Fruit fly (Drosophila melanogaster) whole organism, adult: ENCODE measurements around the gene FASN1.

ENCODE experiments used
- CG11617 ChIP-seq: fragments of 200-800 bp; sonication (Bioruptor generic); optimal IDR thresholded peaks from 2 replicates; lab custom pipeline; 2017; ENCODE audit warnings: mild to moderate bottlenecking, missing biosample characterization, missing genetic modification reagents, missing genetic modification characterization
- CG12768 ChIP-seq: fragments of 200-800 bp; sonication (Bioruptor generic); optimal IDR thresholded peaks from 2 replicates; lab custom pipeline; 2017; ENCODE audit warnings: missing biosample characterization, missing genetic modification characterization, mild to moderate bottlenecking, moderate library complexity, missing genetic modification reagents
- CG1620 ChIP-seq: fragments of 200-800 bp; sonication (Bioruptor generic); optimal IDR thresholded peaks from 2 replicates; lab custom pipeline; 2016; ENCODE audit warnings: missing biosample characterization, missing genetic modification characterization
- CG7045 ChIP-seq: fragments of 200-800 bp; sonication (Bioruptor generic); optimal IDR thresholded peaks from 2 replicates; lab custom pipeline; 2017; ENCODE audit warnings: missing biosample characterization, mild to moderate bottlenecking, missing genetic modification characterization
- Crg-1 ChIP-seq: fragments of 200-800 bp; sonication (Bioruptor generic); optimal IDR thresholded peaks from 2 replicates; lab custom pipeline; 2016; ENCODE audit warnings: missing biosample characterization, missing genetic modification characterization
- Mnt ChIP-seq: fragments of 200-800 bp; sonication (Bioruptor generic); optimal IDR thresholded peaks from 2 replicates; lab custom pipeline; 2016; ENCODE audit warnings: missing biosample characterization, mild to moderate bottlenecking, missing genetic modification characterization
- bab1 ChIP-seq: fragments of 200-800 bp; sonication (Bioruptor generic); optimal IDR thresholded peaks from 3 replicates; lab custom pipeline; 2019; ENCODE audit warnings: missing biosample characterization, mild to moderate bottlenecking, missing genetic modification characterization, moderate library complexity
- kay ChIP-seq: fragments of 200-800 bp; sonication (Bioruptor generic); peaks from one replicate; lab custom pipeline; 2016; ENCODE audit warnings: missing biosample characterization, missing genetic modification characterization, borderline replicate concordance
- toe ChIP-seq: fragments of 200-800 bp; sonication (Bioruptor generic); optimal IDR thresholded peaks from 2 replicates; lab custom pipeline; 2016; ENCODE audit warnings: missing biosample characterization, missing genetic modification characterization

- TF ChIP-seq Crg-1 (GFP tag; lab: Kevin White, UChicago) (no peak), CG11617 (GFP tag; lab: Kevin White, UChicago) (no peak), CG7045 (GFP tag; lab: Kevin White, UChicago) (no peak), kay (no peak), toe (GFP tag; lab: Kevin White, UChicago) (no peak), CG12768 (GFP tag; lab: Kevin White, UChicago) (no peak), Mnt (no peak), bab1 (GFP tag; lab: Kevin White, UChicago) (no peak), CG1620 (GFP tag; lab: Kevin White, UChicago) (no peak)
Observed at dm6 chr2L:3043647-3044046, 12.8 kb upstream of the FASN1 start, which contains the start of gene FASN2.
